Fruit fly (Drosophila melanogaster) whole organism, wandering third instar larva: Measurements from ENCODE around the gene CG4318.

Source experiments
- Abd-B ChIP-seq: fragments of >200 bp; optimal IDR thresholded peaks from 2 replicates; lab custom pipeline; 2017; ENCODE audit warnings: missing biosample characterization, missing genetic modification characterization
- CG32264 ChIP-seq: fragments of 200-800 bp; sonication (Bioruptor generic); optimal IDR thresholded peaks from 2 replicates; lab custom pipeline; 2016; ENCODE audit warnings: missing biosample characterization, missing genetic modification characterization
- CG9705 ChIP-seq: fragments of 200-800 bp; sonication (Bioruptor generic); optimal IDR thresholded peaks from 2 replicates; lab custom pipeline; 2018; ENCODE audit warnings: missing biosample characterization, mild to moderate bottlenecking, missing genetic modification characterization
- CrebA ChIP-seq: fragments of 200-800 bp; sonication (Bioruptor generic); optimal IDR thresholded peaks from 2 replicates; lab custom pipeline; 2016; ENCODE audit warnings: missing biosample characterization, mild to moderate bottlenecking, missing genetic modification characterization, borderline replicate concordance
- Dif ChIP-seq: fragments of 200-275, 200-300 bp; sonication (Bioruptor generic); optimal IDR thresholded peaks from 2 replicates; lab custom pipeline; 2018; ENCODE audit warnings: missing biosample characterization, missing genetic modification characterization; ENCODE audit not compliant: partially characterized antibody
- GATAd ChIP-seq: sonication (Bioruptor generic); optimal IDR thresholded peaks from 2 replicates; lab custom pipeline; 2016; ENCODE audit warnings: missing biosample characterization, missing genetic modification characterization
- HLH106 ChIP-seq: fragments of 200-800 bp; optimal IDR thresholded peaks from 3 replicates; lab custom pipeline; 2019; ENCODE audit warnings: missing biosample characterization, mild to moderate bottlenecking, missing genetic modification characterization, moderate library complexity
- Hr78 ChIP-seq: fragments of >200 bp; optimal IDR thresholded peaks from 2 replicates; lab custom pipeline; 2017; ENCODE audit warnings: missing biosample characterization, missing genetic modification characterization
- Hr83 ChIP-seq: fragments of 200-300 bp; sonication (Bioruptor generic); optimal IDR thresholded peaks from 2 replicates; lab custom pipeline; 2016; ENCODE audit warnings: missing biosample characterization, mild to moderate bottlenecking, missing genetic modification characterization, moderate library complexity; ENCODE audit not compliant: poor library complexity, severe bottlenecking
- Jra ChIP-seq: sonication (Bioruptor generic); optimal IDR thresholded peaks from 2 replicates; lab custom pipeline; 2016; ENCODE audit warnings: missing biosample characterization, missing genetic modification characterization
- Mio ChIP-seq: sonication (Bioruptor generic); optimal IDR thresholded peaks from 2 replicates; lab custom pipeline; 2016; ENCODE audit warnings: missing biosample characterization, missing genetic modification characterization
- Myc ChIP-seq: fragments of >200 bp; optimal IDR thresholded peaks from 2 replicates; lab custom pipeline; 2017
- N ChIP-seq: fragments of >200 bp; optimal IDR thresholded peaks from 2 replicates; lab custom pipeline; 2018; ENCODE audit warnings: missing biosample characterization, missing external identifiers, missing genetic modification characterization
- Rel ChIP-seq, 2 experiments: fragments of 200-800 bp; sonication (Bioruptor generic) in 1 of 2; optimal IDR thresholded peaks; 2 replicates in 1 of 2; 3 replicates in 1 of 2; lab custom pipeline; 2016 to 2019; ENCODE audit warnings: mild to moderate bottlenecking in 2 of 2, missing biosample characterization in 2 of 2, missing genetic modification characterization in 2 of 2, moderate library complexity in 1 of 2
- Sp1 ChIP-seq: fragments of 200-800 bp; sonication (Bioruptor generic); optimal IDR thresholded peaks from 3 replicates; lab custom pipeline; 2019; ENCODE audit warnings: missing biosample characterization, mild to moderate bottlenecking, missing genetic modification characterization, moderate library complexity
- Vsx2 ChIP-seq: fragments of 200-300, 225-300 bp; sonication (Bioruptor generic); optimal IDR thresholded peaks from 2 replicates; lab custom pipeline; 2018; ENCODE audit warnings: missing biosample characterization, missing genetic modification characterization; ENCODE audit not compliant: partially characterized antibody
- br ChIP-seq: fragments of 200-800 bp; sonication (Bioruptor generic); optimal IDR thresholded peaks from 2 replicates; lab custom pipeline; 2016; ENCODE audit warnings: missing biosample characterization, missing genetic modification characterization
- brk ChIP-seq: fragments of 200-800 bp; sonication (Bioruptor generic); optimal IDR thresholded peaks from 2 replicates; lab custom pipeline; 2016; ENCODE audit warnings: missing biosample characterization, mild to moderate bottlenecking, missing genetic modification characterization
- dmrt93B ChIP-seq: fragments of 200-800 bp; sonication (Bioruptor generic); optimal IDR thresholded peaks from 2 replicates; lab custom pipeline; 2018; ENCODE audit warnings: missing biosample characterization, mild to moderate bottlenecking, missing genetic modification characterization
- dsf ChIP-seq: sonication (Bioruptor generic); optimal IDR thresholded peaks from 2 replicates; lab custom pipeline; 2016; ENCODE audit warnings: missing biosample characterization, missing genetic modification characterization, borderline replicate concordance
- ey ChIP-seq: fragments of 200-800 bp; sonication (Bioruptor generic); optimal IDR thresholded peaks from 2 replicates; lab custom pipeline; 2016; ENCODE audit warnings: missing biosample characterization, missing genetic modification characterization
- foxo ChIP-seq, 2 experiments: fragments of 200-800 bp; sonication (Bioruptor generic); optimal IDR thresholded peaks; 2 replicates in 1 of 2; 3 replicates in 1 of 2; lab custom pipeline; 2016 to 2017; ENCODE audit warnings: missing biosample characterization in 2 of 2, missing genetic modification characterization in 2 of 2
- fru ChIP-seq: fragments of 200-800 bp; sonication (Bioruptor generic); optimal IDR thresholded peaks from 3 replicates; lab custom pipeline; 2016; ENCODE audit warnings: missing biosample characterization, mild to moderate bottlenecking, missing genetic modification characterization
- h ChIP-seq: fragments of 200-800 bp; sonication (Bioruptor generic); optimal IDR thresholded peaks from 3 replicates; lab custom pipeline; 2016; ENCODE audit warnings: missing biosample characterization, mild to moderate bottlenecking, missing genetic modification characterization
- jim ChIP-seq: fragments of 175-275, 200-325 bp; sonication (Bioruptor generic); optimal IDR thresholded peaks from 2 replicates; lab custom pipeline; 2016; ENCODE audit warnings: missing biosample characterization, mild to moderate bottlenecking, missing genetic modification characterization
- lola ChIP-seq: fragments of >200 bp; optimal IDR thresholded peaks from 2 replicates; lab custom pipeline; 2017; ENCODE audit warnings: missing biosample characterization, missing genetic modification characterization
- pan ChIP-seq: fragments of >200 bp; optimal IDR thresholded peaks from 2 replicates; lab custom pipeline; 2017
- psq ChIP-seq: fragments of 200-800 bp; sonication (Bioruptor generic); optimal IDR thresholded peaks from 3 replicates; lab custom pipeline; 2017; ENCODE audit warnings: missing biosample characterization, mild to moderate bottlenecking, missing genetic modification characterization, moderate library complexity
- rgr ChIP-seq: fragments of 200-800 bp; sonication (Bioruptor generic); optimal IDR thresholded peaks from 3 replicates; lab custom pipeline; 2016; ENCODE audit warnings: missing biosample characterization, mild to moderate bottlenecking, missing genetic modification characterization
- sage ChIP-seq: fragments of 200-800 bp; sonication (Bioruptor generic); optimal IDR thresholded peaks from 2 replicates; lab custom pipeline; 2016; ENCODE audit warnings: missing biosample characterization, mild to moderate bottlenecking, missing genetic modification characterization
- sv ChIP-seq: fragments of 200-800 bp; sonication (Bioruptor generic); optimal IDR thresholded peaks from 3 replicates; lab custom pipeline; 2016; ENCODE audit warnings: missing biosample characterization, missing genetic modification characterization
- tai ChIP-seq: sonication (Bioruptor generic); optimal IDR thresholded peaks from 2 replicates; lab custom pipeline; 2016; ENCODE audit warnings: missing biosample characterization, missing genetic modification characterization
- usp ChIP-seq: fragments of >200 bp; optimal IDR thresholded peaks from 2 replicates; lab custom pipeline; 2017; ENCODE audit warnings: missing biosample characterization, missing genetic modification characterization
- woc ChIP-seq: sonication (Bioruptor generic); optimal IDR thresholded peaks from 2 replicates; lab custom pipeline; 2016; ENCODE audit warnings: missing biosample characterization, mild to moderate bottlenecking, missing genetic modification characterization

The CG4318 gene

DNA sequence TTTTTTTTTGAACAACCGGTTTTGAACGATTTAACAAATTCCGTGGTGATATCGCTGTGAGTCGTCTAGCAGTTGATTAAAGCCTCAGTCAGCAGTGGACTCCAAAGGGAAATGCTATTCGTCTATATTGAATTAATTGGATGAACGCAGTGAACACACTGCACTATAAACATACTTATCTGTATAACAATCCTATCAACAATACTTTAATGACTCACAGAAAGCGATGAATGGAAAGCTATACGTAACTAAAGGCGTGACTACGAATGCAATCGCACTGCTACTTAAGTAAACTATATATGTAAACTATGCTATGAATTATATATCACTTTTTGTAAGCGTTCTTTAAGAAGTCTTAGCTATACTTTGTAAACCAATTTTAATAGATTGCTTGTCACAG, 29.2 kb downstream of the CG4318 start:
- no peak for TF ChIP-seq N
- no peak for TF ChIP-seq jim (GFP tag; lab: Kevin White, UChicago)
- no peak for TF ChIP-seq rgr (GFP tag; lab: Kevin White, UChicago)
- no peak for TF ChIP-seq dsf (GFP tag; lab: Kevin White, UChicago)
- TF ChIP-seq brk (GFP tag; lab: Kevin White, UChicago) = no peak

DNA sequence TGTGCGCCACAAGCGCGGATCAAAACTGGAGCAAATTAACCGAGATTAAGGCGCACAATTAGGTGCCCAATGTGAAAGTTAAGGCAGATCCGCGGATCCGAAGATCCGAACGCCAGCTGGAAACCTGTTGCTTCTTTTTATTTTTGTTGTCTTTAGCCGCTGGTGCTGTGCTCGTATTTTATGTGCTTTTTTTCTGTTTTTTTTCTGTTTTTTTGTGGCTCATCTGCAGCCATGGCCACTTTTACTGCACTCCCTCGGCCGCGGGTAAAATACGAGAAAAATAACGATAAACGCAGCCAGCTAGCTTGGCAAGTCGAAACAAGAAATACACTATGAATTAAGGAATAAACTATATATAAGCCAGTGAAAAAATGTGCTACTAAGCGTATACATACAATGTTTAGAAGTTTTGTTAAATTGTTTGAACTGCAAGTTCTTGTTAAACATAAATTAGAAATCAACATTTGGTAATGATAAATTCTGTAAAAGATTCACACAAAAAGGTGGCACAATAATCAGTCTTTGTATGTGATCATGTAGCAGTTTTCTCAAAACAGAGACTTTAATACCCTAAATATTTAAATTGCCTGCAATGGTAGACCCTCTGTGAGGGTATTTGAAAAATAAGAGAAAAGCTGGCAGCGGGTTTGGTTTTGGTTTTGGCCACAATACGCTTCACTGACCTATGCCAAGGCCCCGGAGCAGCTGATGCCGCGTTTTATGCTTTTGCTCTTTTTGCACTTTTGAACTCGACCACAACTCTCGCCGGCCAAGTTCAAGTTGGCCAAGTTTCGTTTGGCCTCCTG, 38.1 kb downstream of the CG4318 start:
- TF ChIP-seq woc (GFP tag; lab: Kevin White, UChicago) = peak; percentile 22
- TF ChIP-seq foxo (GFP tag; optimal IDR thresholded peaks at IDR 0.05; lab: Kevin White, UChicago) = no peak

DNA sequence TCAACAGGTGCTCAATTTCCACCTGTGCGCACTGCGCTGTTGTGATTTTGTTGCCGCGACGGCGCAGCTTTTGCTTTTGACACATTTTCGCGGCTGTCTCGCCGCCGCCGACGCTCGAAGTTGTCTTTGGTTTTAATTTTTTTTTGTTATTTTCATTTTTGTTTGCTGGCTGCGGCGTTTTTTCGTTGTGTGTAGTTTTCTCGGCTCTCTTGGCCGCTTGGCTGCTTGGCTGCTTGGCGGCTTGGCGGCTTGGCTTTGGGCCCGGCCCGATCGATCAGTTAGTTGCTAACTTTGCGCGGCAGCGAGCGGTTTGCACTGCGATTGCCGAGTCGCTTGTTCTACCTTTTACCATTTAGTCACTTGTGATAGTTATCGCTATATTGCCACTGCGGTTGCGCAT, 39.9 kb downstream of the CG4318 start, which contains the start of gene CG42237:
CG42237 (plus strand) TSS at position 271 of the 400 bp plus-strand sequence.
- TF ChIP-seq ey (GFP tag; lab: Kevin White, UChicago) (no peak), sage (GFP tag; lab: Kevin White, UChicago) (no peak)

DNA sequence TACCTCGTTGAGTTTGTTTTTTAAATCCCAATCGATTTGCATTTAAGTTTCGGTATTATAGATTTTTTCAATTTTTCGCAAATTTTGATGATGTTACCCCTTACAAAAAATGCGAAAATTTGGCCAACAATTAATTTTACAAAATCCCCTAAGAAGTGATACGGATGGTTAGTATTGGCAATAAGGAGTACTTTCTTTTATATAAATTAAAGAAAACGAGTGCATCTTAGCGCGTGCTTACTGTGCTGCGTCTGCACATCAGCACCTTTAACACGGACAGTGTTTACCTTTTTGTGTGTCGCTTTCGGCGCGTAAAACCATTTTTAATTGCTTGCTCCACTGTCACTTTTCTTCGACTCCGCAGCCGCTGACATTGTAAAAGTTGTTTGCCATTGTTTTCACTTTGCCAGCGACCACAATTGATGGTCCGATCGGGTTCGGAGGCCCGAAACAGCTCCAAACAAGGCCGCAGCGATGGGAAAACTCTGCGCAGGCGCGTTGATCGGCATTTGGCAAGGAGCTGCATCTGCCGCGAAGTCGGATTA, 40.8 kb downstream of the CG4318 start:
- TF ChIP-seq Sp1 (GFP tag; lab: Kevin White, UChicago) = no peak
- no peak for TF ChIP-seq tai
- no peak for TF ChIP-seq br (GFP tag; lab: Kevin White, UChicago)
- no peak for TF ChIP-seq pan (lab: Kevin White, UChicago)
- TF ChIP-seq Hr83 (GFP tag; lab: Kevin White, UChicago) = no peak
- no peak for TF ChIP-seq CG9705 (GFP tag; lab: Kevin White, UChicago)
- no peak for TF ChIP-seq woc (GFP tag; lab: Kevin White, UChicago)
- TF ChIP-seq CrebA (GFP tag; lab: Kevin White, UChicago) = no peak
- TF ChIP-seq h (GFP tag; lab: Kevin White, UChicago) = no peak
- TF ChIP-seq brk (GFP tag; lab: Kevin White, UChicago) = no peak
- TF ChIP-seq sage (GFP tag; lab: Kevin White, UChicago) = no peak
- TF ChIP-seq Abd-B (GFP tag; lab: Kevin White, UChicago) = no peak
- no peak for TF ChIP-seq N

DNA sequence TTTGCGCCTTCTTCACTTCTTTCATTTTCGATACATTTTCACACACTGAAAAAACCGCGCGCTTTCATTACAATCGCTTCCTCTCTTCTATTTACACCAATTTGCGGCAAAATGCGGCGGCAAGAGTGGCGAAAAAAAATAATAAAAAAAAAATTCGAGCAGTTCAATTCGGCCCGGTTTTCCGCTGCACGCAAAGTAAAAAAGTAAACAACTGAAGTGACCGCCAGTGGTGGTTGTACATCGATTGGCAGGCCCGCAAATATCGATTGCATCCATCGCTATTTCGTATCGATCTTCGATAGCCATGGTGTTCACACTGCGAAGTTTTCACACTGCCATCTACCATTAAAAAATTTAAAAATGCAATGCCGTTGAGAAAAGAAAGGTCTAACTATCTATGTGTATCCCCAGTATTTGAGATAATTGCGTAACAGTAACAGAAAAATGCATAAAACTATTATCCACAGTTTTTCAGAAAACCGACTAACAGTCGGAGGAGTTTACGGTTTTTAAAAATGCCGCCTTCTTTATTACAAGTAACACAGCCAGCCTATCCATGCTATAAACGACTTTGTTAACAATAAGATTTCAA, 42.4 kb downstream of the CG4318 start, which contains the start of gene Chpf:
Chpf (minus strand) TSS at position 225 of the 592 bp plus-strand sequence.
- TF ChIP-seq Hr83 (GFP tag; lab: Kevin White, UChicago) (peak; percentile 18), dsf (GFP tag; lab: Kevin White, UChicago) (no peak), lola (GFP tag; lab: Kevin White, UChicago) (no peak), sage (GFP tag; lab: Kevin White, UChicago) (no peak), Dif (GFP tag; lab: Kevin White, UChicago) (no peak), rgr (GFP tag; lab: Kevin White, UChicago) (no peak), Mio (no peak), woc (GFP tag; lab: Kevin White, UChicago) (peak; percentile 8), br (GFP tag; lab: Kevin White, UChicago) (no peak), jim (GFP tag; lab: Kevin White, UChicago) (no peak), CrebA (GFP tag; lab: Kevin White, UChicago) (no peak), usp (GFP tag; lab: Kevin White, UChicago) (no peak), brk (GFP tag; lab: Kevin White, UChicago) (no peak), CG9705 (GFP tag; lab: Kevin White, UChicago) (no peak), psq (peak; percentile 74), Vsx2 (no peak), Hr78 (GFP tag; lab: Kevin White, UChicago) (no peak), dmrt93B (GFP tag; lab: Kevin White, UChicago) (no peak), ey (GFP tag; lab: Kevin White, UChicago) (peak; percentile 8), fru (GFP tag; lab: Kevin White, UChicago) (no peak), h (GFP tag; lab: Kevin White, UChicago) (peak; percentile 5), Sp1 (GFP tag; lab: Kevin White, UChicago) (no peak), GATAd (GFP tag; lab: Kevin White, UChicago) (no peak), tai (peak; percentile 10), Jra (GFP tag; lab: Kevin White, UChicago) (no peak), Rel (GFP tag; optimal IDR thresholded peaks at IDR 0.05; lab: Kevin White, UChicago) (no peak), Rel (tag; optimal IDR thresholded peaks at IDR 0.05; lab: Kevin White, UChicago) (no peak), sv (no peak), CG32264 (no peak), foxo (GFP tag; optimal IDR thresholded peaks at IDR 0.05; lab: Kevin White, UChicago) (no peak), Myc (lab: Kevin White, UChicago) (no peak), HLH106 (tag; lab: Kevin White, UChicago) (no peak), Abd-B (GFP tag; lab: Kevin White, UChicago) (no peak), N (no peak)
